Worm (Caenorhabditis elegans) whole organism, midembryonic: ENCODE results near the gene nhr-36.
A peak's percentile ranks its signal among the peaks of the same experiment; 100 is the strongest.

Experiments
- T22C8.4 ChIP-seq: fragments of 200-800 bp; sonication (Bioruptor generic); IDR thresholded peaks from 2 replicates; pipeline ENCODE4 v1.3.6; 2022; ENCODE audit warnings: missing genetic modification characterization, missing compliant biosample characterization
- flt-1 ChIP-seq: fragments of 200-800 bp; sonication (Bioruptor generic); IDR thresholded peaks from 2 replicates; pipeline ENCODE4 v1.3.6; 2022; ENCODE audit warnings: missing genetic modification characterization, missing compliant biosample characterization
- ref-1 ChIP-seq: fragments of 200-800 bp; sonication (Bioruptor generic); conservative IDR thresholded peaks from 2 replicates; pipeline ENCODE4 v1.3.6; 2022; ENCODE audit warnings: missing genetic modification reagents, missing genetic modification characterization, missing compliant biosample characterization

DNA sequence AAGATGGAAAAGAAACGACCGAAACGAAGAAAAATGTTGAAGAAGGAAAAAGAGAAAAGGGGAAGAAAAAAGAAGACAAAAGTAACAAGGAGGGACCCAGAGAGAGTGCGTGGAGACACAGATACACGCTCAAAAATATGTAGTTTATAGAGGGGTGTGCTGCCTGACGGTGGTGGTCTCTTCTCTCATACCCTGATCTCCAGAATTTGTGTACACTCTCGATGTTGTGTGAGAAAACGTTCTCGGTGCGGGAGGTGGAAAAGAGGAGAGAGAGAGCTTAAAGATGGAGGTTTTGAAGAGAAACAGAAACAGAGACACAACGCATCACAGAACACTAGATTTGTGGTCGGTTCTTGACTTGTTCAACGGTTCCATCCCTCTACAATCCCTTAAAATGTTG lies 12.2 kb upstream of the nhr-36 start:
- TF ChIP-seq ref-1 (no peak), flt-1 (GFP tag; lab: Robert Waterston, UW) (0 out of 2 replicates have a peak, but pooled peaks have one; percentile 11), T22C8.4 (GFP tag; lab: Robert Waterston, UW) (no peak)
